Worm (Caenorhabditis elegans): ENCODE measurements around the gene Y39A3A.4.

The Y39A3A.4 gene

ce11 chrIII:2030776-2031565 is 45.4 kb downstream of the Y39A3A.4 start (continued):
- TF ChIP-seq pha-4 (GFP tag; IDR thresholded peaks at IDR 0.05) = peak; percentile 71; the same call in 1 of the 2 replicates
- TF ChIP-seq pha-4 (tag; optimal IDR thresholded peaks at IDR 0.05) = no peak
- peak; percentile 42 for TF ChIP-seq ctbp-1 (GFP tag; IDR thresholded peaks at IDR 0.05)
- TF ChIP-seq madf-9 (GFP tag; conservative IDR thresholded peaks at IDR 0.05) = peak; percentile 65
- peak; percentile 48 to 87; a peak in 2 of 4 replicates for TF ChIP-seq madf-5 (GFP tag; IDR thresholded peaks at IDR 0.05)
- TF ChIP-seq rbr-2 (tag; optimal IDR thresholded peaks at IDR 0.05) = peak; percentile 3
- no peak for TF ChIP-seq fos-1 (tag; optimal IDR thresholded peaks at IDR 0.05)
- peak; percentile 46; the same call in 1 of the 2 replicates for TF ChIP-seq arid-1 (GFP tag; conservative IDR thresholded peaks at IDR 0.05)
- TF ChIP-seq zfp-3 (GFP tag; conservative IDR thresholded peaks at IDR 0.05) = 0 out of 2 replicates have a peak, but pooled peaks have one; percentile 36
- peak in 1 of 2 experiments; percentile 20 for TF ChIP-seq daf-16 (GFP tag; optimal IDR thresholded peaks at IDR 0.05)
- TF ChIP-seq daf-16 (tag; optimal IDR thresholded peaks at IDR 0.05) = peak; percentile 3
- peak; percentile 80 for TF ChIP-seq vab-7 (GFP tag; IDR thresholded peaks at IDR 0.05)
- TF ChIP-seq nhr-237 (tag; optimal IDR thresholded peaks at IDR 0.05) = no peak
- TF ChIP-seq snpc-1.2 (GFP tag; IDR thresholded peaks at IDR 0.05) = peak; percentile 58; the same call in 1 of the 2 replicates
- TF ChIP-seq lim-7 (GFP tag; IDR thresholded peaks at IDR 0.05) = peak; percentile 88
- TF ChIP-seq Y48G9A.11 (GFP tag; IDR thresholded peaks at IDR 0.05) = peak; percentile 65

DNA sequence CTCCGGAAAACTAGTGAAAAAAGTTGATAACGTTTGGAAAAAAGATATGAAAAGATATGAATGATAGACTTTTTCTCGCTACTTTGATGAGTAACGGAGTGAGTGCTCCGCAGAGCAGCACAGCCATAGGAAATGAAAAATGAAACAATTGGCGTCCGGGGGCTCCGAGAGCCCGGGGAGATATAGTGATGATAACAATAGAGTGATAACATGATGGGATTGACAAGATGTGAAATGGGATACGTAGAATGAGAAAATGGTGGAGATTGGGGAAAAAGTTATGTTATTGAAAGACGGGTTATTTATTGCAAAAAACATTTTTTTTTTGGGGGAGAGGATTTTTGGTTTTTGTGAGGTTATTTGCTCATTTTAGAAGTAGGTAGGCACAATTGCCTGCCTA is 48.9 kb downstream of the Y39A3A.4 start:
- TF ChIP-seq mep-1 (tag; optimal IDR thresholded peaks at IDR 0.05) = no peak
- TF ChIP-seq D1046.2 (GFP tag; IDR thresholded peaks at IDR 0.05) = no peak
- TF ChIP-seq unc-62 (GFP tag; optimal IDR thresholded peaks at IDR 0.05 in 1 of 2) = peak in 1 of 2 experiments; percentile 63
- TF ChIP-seq unc-62 (tag; optimal IDR thresholded peaks at IDR 0.05) = no peak
- no peak for TF ChIP-seq vab-7 (GFP tag; IDR thresholded peaks at IDR 0.05)
- TF ChIP-seq spr-1 (tag; optimal IDR thresholded peaks at IDR 0.05) = no peak

Data from whole organism, L4 larva.